Fruit fly (Drosophila melanogaster): ENCODE measurements around the gene CG31862.

- TF ChIP-seq pho (GFP tag; optimal IDR thresholded peaks at IDR 0.05) = no peak
- TF ChIP-seq CG12104 (GFP tag; optimal IDR thresholded peaks at IDR 0.05) = no peak
- no peak for TF ChIP-seq CoRest (tag; optimal IDR thresholded peaks at IDR 0.05)
- TF ChIP-seq CG7786 (GFP tag; optimal IDR thresholded peaks at IDR 0.05) = no peak
These were observed 36.0 kb downstream of the CG31862 start for dm6 chr2L:12374546-12375081.
